Fruit fly (Drosophila melanogaster) whole organism: ENCODE measurements around the gene CG7300.

Experiments used
- CG8478 ChIP-seq: fragments of >200 bp; optimal IDR thresholded peaks from 2 replicates; lab custom pipeline; 2018; ENCODE audit warnings: inconsistent platforms
- Dll ChIP-seq: fragments of >200 bp; optimal IDR thresholded peaks from 2 replicates; lab custom pipeline; 2017
- EcR ChIP-seq, 2 experiments: fragments of >200 bp; optimal IDR thresholded peaks; 2 replicates each; lab custom pipeline; 2017; ENCODE audit warnings: missing biosample characterization in 2 of 2, missing genetic modification characterization in 2 of 2, missing genetic modification reagents in 2 of 2
- pan ChIP-seq: fragments of >200 bp; optimal IDR thresholded peaks from 2 replicates; lab custom pipeline; 2017
- psq ChIP-seq: fragments of >200 bp; optimal IDR thresholded peaks from 2 replicates; lab custom pipeline; 2017
- usp ChIP-seq: fragments of >200 bp; optimal IDR thresholded peaks from 2 replicates; lab custom pipeline; 2017; ENCODE audit warnings: missing biosample characterization, missing genetic modification characterization, mixed read lengths

CG7300 gene

DNA sequence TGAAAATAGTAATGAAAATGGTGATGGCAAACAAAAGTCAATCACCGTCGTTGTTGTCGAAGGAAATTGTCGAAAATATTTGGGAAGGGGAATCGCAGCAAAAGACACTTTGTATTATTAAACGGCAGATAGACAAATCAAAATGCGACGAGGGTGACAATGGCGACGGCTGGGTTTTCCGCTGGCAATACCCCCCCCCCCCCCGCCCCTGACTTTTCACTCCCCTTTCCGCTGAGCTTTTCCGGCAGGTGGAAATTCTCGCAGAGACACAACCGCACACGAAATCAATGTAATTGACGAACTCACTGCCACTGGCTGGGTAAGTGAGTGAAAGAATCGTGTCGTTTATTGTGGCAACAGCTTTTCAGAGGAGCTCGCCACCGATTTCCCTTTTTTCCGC lies 10.2 kb upstream of the CG7300 start:
- TF ChIP-seq Dll (no peak), CG8478 (lab: Kevin White, UChicago) (no peak)

DNA sequence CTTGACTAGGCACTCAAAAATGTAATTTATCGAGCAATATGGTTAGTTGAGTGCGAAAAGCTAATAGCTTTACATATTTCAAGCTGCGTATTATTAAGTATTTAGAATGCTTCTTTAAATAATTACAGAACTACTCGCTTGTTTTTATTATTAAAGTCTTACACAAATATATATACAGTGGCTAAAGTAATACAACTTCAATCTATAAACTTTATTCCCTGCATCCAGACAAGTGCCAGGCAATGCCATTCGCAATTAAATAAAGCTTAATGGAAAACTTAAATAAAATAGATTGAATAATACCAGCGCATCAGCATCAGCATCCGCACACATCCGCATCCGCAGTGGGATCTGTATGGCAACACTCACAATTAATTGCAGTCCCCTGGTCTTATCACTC lies 8.4 kb upstream of the CG7300 start:
- TF ChIP-seq usp (GFP tag; lab: Kevin White, UChicago) (no peak), CG8478 (lab: Kevin White, UChicago) (no peak), Dll (no peak), pan (lab: Kevin White, UChicago) (no peak), psq (lab: Kevin White, UChicago) (no peak), EcR (GFP tag; optimal IDR thresholded peaks at IDR 0.05; lab: Kevin White, UChicago) (no peak)

DNA sequence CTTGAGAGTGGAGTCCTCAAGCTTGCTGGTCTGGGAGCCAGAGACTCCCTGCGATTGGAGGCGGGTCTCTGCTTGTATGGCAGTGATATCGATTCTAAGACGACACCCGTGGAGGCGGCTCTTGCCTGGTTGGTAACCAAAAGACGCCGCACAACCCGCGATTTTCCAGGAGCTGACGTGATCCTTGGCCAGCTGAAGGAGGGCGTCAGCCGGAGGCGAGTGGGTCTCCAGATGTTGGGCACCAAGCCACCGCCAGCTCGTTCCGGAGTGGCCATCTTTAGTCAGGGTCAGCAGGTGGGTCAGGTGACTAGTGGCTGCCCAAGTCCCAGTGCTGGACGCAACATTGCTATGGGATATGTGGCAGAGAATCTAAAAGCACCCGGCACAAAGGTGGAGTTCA lies 6.6 kb upstream of the CG7300 start:
- no peak for TF ChIP-seq psq (lab: Kevin White, UChicago)
- no peak for TF ChIP-seq Dll
- no peak for TF ChIP-seq pan (lab: Kevin White, UChicago)
- TF ChIP-seq CG8478 (lab: Kevin White, UChicago): no peak
- no peak for TF ChIP-seq EcR (GFP tag; optimal IDR thresholded peaks at IDR 0.05; lab: Kevin White, UChicago)

DNA sequence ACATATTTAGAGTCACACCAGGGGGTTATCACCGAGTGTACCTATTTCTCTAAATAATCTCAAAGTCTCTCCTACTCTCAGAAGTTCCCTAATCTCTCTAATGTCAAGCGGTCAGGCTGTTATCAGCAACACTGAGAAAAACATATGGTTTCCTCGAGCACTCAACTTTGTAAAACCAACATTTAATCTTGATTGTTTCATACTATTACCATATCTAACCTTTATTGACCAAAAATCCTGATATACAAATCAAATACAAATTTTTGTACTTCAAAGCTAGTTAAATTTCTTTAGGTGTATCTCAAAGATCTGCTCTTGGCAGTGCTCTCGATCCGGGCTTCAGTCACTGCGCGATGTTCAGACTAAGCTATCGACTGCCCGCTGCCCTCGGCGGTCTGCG lies 5.4 kb upstream of the CG7300 start, which contains the start of gene CG6415:
TSS of gene CG6415 (plus strand) at position 341 of the 400 bp plus-strand sequence.
- TF ChIP-seq EcR (GFP tag; optimal IDR thresholded peaks at IDR 0.05; lab: Kevin White, UChicago) (no peak), pan (lab: Kevin White, UChicago) (no peak), psq (lab: Kevin White, UChicago) (no peak), usp (GFP tag; lab: Kevin White, UChicago) (no peak), Dll (no peak), CG8478 (lab: Kevin White, UChicago) (no peak)

DNA sequence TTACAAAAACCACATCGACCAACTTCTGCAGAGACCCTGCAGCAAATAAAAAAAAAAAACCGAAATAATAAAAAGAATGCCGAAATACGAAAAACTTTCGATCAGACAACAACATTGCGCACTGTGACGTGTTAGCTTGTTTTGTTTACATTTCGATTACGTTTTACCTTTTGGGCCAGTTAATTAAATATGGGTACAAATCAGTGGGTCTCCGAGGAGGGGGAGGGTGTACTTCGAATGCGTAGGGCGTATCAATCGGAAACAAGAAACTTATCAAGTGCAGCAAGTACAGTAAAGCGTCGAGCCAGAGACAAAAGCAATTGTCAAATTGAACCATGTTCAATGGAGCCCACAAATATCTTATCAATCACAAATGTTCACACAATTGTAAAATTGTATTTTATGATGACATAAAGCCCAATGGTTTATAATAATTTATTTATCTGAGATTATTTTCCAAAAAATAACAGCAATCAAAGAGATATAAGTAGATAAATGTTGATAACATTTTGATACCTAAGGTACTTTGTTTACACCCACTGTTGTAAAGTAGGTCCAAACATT lies 3.7 kb upstream of the CG7300 start, which contains the start of gene Lip1:
TSS of gene Lip1 (minus strand) at position 46 of the 564 bp plus-strand sequence.
- no peak for TF ChIP-seq psq (lab: Kevin White, UChicago)
- TF ChIP-seq EcR (GFP tag; optimal IDR thresholded peaks at IDR 0.05; lab: Kevin White, UChicago): no peak
- no peak for TF ChIP-seq usp (GFP tag; lab: Kevin White, UChicago)
- TF ChIP-seq Dll: no peak
- TF ChIP-seq CG8478 (lab: Kevin White, UChicago): no peak
- TF ChIP-seq pan (lab: Kevin White, UChicago): no peak

DNA sequence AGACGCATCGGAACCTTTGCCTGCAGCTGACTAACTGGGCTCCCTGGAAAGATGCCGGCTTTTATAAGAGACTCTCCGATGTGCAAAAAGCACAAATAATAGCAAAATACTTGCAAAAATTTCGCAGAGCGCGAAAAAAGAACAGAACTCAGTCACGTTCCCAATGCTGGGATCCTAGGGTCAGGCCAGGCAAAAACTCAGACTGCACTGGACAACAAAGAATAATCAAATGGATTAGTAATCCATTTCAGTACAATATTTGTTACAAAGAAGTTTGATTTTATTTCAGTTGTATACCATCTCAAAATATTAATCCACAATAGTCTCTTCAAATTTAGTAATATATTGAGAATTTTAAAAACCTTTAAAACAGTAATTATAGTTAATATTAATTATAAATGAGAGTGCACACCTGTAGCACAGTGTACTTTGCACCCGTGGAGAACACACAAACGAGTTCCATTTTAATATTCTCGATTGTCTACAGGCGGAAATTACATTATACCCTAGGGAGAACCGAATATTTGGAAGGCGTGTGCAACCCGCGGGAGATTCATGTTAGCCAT lies 3.7 kb downstream of the CG7300 start, which contains the start of gene CG17108:
TSS of gene CG17108 (minus strand) at position 51 of the 566 bp plus-strand sequence.
- TF ChIP-seq usp (GFP tag; lab: Kevin White, UChicago) (no peak), CG8478 (lab: Kevin White, UChicago) (no peak), Dll (no peak), pan (lab: Kevin White, UChicago) (no peak), psq (lab: Kevin White, UChicago) (no peak), EcR (GFP tag; optimal IDR thresholded peaks at IDR 0.05; lab: Kevin White, UChicago) (no peak)

DNA sequence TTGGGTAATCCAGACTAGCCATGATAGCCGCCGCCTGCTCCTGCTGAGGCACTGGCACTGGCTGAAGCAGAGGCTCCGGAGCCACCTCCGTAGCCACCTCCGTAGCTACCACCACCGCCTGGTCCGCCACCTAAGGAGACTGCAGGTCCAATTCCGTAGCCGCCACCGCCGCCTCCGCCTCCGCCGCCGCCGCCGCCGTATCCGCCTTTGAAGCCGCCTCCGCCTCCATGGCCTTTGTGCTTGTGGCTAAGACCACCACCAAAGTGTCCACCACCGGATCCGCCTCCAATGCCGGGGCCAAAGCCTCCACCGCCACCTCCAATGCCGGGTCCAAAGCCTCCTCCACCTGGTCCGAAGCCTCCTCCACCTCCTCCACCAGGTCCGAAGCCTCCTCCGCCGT lies 4.8 kb downstream of the CG7300 start:
- TF ChIP-seq pan (lab: Kevin White, UChicago) (no peak), usp (GFP tag; lab: Kevin White, UChicago) (no peak), psq (lab: Kevin White, UChicago) (no peak)

DNA sequence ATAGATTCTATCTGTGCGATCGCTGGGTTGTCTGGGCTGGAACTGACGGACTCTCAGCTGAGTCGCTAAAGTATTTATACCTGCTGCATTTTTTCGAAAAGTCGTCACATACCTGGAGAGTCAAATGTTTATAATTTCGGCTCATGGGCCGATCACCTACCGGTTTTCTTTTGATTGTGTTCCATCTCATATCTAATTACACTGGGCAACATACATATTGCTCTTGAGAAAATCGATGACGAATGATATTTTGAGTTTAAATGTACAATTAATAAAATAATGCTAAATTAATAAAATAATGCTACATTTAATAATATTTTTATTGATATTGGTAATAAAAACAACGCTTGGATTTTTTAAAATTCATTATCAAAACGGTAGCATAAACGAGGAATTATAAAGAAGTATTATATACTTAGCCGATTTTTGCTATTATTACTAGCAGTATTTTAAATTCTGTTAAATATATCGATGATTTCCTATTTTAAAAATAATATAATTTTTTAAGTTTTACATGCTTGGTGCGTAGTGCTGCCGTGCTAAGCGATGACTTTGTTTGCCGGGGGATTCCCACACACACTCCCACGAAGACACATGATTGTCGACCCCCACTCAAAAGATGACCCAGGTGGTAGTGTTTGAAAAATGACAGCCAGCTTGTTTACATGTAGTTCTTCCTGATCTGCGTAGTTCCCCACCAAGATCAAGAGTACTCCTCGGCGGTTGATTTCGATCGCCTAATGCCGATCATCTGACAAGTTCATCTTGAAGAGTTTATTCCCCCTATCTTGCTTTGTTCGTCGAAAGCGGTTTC lies 8.4 kb downstream of the CG7300 start, which contains the start of gene CG7294:
TSS of gene CG7294 (minus strand) at position 51 of the 814 bp plus-strand sequence.
- TF ChIP-seq psq (lab: Kevin White, UChicago) (no peak), pan (lab: Kevin White, UChicago) (no peak), usp (GFP tag; lab: Kevin White, UChicago) (no peak), EcR (GFP tag; optimal IDR thresholded peaks at IDR 0.05; lab: Kevin White, UChicago) (no peak), CG8478 (lab: Kevin White, UChicago) (no peak), Dll (no peak)

DNA sequence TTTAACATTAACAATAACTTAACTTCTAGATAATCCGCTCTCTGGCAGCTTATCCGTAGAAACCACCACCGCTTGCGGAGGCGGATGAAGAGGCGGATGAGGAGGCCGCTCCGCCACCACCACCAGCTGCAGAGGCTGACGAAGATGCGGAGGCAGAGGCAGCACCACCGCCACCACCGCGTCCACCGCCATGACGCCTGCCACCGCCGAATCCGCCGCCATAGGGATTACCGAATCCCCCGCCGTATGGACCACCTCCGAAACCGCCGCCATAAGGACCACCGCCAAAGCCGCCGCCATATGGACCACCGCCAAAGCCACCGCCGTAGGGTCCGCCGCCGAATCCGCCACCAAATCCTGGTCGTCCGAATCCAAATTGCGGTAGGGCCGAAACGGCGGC lies 9.1 kb downstream of the CG7300 start:
- TF ChIP-seq EcR (GFP tag; optimal IDR thresholded peaks at IDR 0.05; lab: Kevin White, UChicago) (no peak), CG8478 (lab: Kevin White, UChicago) (no peak), pan (lab: Kevin White, UChicago) (no peak), psq (lab: Kevin White, UChicago) (no peak), usp (GFP tag; lab: Kevin White, UChicago) (no peak), Dll (no peak)

DNA sequence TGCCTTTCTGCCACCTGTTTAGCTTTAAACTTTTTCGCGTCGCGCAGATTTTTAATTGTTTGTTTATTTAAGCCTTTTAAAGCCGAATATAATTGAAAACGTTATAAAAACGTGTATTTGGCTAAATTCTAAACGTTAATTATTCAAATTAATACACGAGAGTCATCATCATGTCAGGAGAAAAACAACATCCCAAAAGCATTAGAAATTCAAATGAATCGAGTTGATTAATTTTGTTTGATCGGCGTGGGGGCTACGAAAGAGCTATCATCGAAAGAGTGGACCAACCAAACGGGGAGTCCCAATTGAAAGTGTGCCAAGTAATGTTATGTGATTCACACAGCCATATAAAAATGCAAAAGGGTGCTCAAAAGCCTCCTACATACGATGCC lies 10.1 kb downstream of the CG7300 start:
- TF ChIP-seq EcR (GFP tag; optimal IDR thresholded peaks at IDR 0.05; lab: Kevin White, UChicago) (no peak), pan (lab: Kevin White, UChicago) (no peak), CG8478 (lab: Kevin White, UChicago) (no peak), Dll (no peak), psq (lab: Kevin White, UChicago) (no peak), usp (GFP tag; lab: Kevin White, UChicago) (no peak)

DNA sequence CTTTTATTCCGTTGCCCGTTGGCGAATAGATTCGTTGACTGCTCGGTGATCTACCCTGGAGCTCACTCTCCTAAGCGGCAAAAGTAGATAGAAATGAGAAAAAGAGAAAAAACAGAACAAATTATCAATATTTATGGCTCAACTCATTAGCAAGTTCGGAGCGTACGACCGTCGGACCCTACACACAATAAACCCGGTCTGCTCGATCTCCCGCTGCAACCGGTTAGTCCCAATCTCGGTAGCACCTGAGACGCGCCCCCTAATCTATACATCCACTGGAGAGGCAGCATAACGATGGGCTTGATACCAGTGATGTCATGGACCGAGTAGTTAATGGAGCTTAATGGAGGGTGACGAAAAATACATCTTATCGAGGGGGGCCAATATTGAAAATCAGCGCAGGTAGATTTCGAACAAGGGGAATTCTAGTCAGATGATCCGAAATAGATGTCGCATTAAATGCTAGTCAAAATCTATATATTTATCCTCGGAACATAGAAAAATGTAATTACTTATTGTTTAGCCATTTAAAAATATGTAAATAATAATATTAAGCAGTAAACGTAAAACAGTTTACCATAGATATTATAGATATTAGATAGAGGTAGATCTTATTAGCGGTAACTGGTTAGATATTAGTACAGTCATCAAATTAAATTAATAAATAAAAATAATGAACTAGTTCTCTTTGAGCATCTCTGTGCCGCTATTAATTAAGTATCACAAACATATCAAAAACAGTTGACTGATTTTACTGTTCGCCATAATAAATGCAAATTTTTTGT lies 10.6 kb downstream of the CG7300 start, which contains the start of gene CG7296:
TSS of gene CG7296 (minus strand) at position 58 of the 785 bp plus-strand sequence.
- TF ChIP-seq pan (lab: Kevin White, UChicago): no peak
- TF ChIP-seq Dll: no peak
- no peak for TF ChIP-seq usp (GFP tag; lab: Kevin White, UChicago)
- no peak for TF ChIP-seq EcR (GFP tag; optimal IDR thresholded peaks at IDR 0.05; lab: Kevin White, UChicago)
- no peak for TF ChIP-seq psq (lab: Kevin White, UChicago)
- no peak for TF ChIP-seq CG8478 (lab: Kevin White, UChicago)
